Worm (Caenorhabditis elegans): Measurements from ENCODE around the gene fbxb-78.
"Not testable (repeated sequence)": the region's sequence is repeated elsewhere in the genome, so short reads cannot be mapped to it uniquely, and the experiment has no call there.

fbxb-78 gene

ce11 chrIV:4715785-4716184 is 21.6 kb upstream of the fbxb-78 start, which contains the start of gene miro-1:
Gene miro-1 (minus strand): TSS chrIV:4715807.
- TF ChIP-seq ztf-16, hlh-8, ceh-22 (tag; optimal IDR thresholded peaks at IDR 0.05): not testable (repeated sequence)

ce11 chrIV:4723687-4724086 is 13.7 kb upstream of the fbxb-78 start:
- TF ChIP-seq unc-3 (GFP tag; conservative IDR thresholded peaks at IDR 0.05) = no peak
- no peak for TF ChIP-seq unc-3 (tag; optimal IDR thresholded peaks at IDR 0.05)
- TF ChIP-seq fkh-10 (GFP tag; optimal IDR thresholded peaks at IDR 0.05) = no peak
- peak; percentile 53 for TF ChIP-seq nfya-1 (tag; optimal IDR thresholded peaks at IDR 0.05)
- TF ChIP-seq pqm-1 (tag; optimal IDR thresholded peaks at IDR 0.05) = no peak
- TF ChIP-seq pax-1 (tag; optimal IDR thresholded peaks at IDR 0.05) = no peak
- TF ChIP-seq lin-11 (tag; optimal IDR thresholded peaks at IDR 0.05) = no peak
- no peak for TF ChIP-seq ttx-3 (tag; optimal IDR thresholded peaks at IDR 0.05)

ce11 chrIV:4724562-4724961 is 12.8 kb upstream of the fbxb-78 start, which contains the start of gene K08F11.1:
Gene K08F11.1 (plus strand): TSS chrIV:4724862.
- TF ChIP-seq elt-2 (tag; optimal IDR thresholded peaks at IDR 0.05) = no peak
- peak; percentile 4 for TF ChIP-seq nfya-1 (tag; optimal IDR thresholded peaks at IDR 0.05)

- TF ChIP-seq unc-3 (GFP tag; conservative IDR thresholded peaks at IDR 0.05) = not testable (repeated sequence)
- peak; percentile 46 for TF ChIP-seq unc-3 (tag; optimal IDR thresholded peaks at IDR 0.05)
- TF ChIP-seq unc-42 (tag; optimal IDR thresholded peaks at IDR 0.05) = peak; percentile 63
- TF ChIP-seq ref-2 (tag; optimal IDR thresholded peaks at IDR 0.05) = peak; percentile 96
- TF ChIP-seq nfya-1 (tag; optimal IDR thresholded peaks at IDR 0.05) = peak; percentile 47
- peak; percentile 23 for TF ChIP-seq elt-2 (tag; optimal IDR thresholded peaks at IDR 0.05)
- peak; percentile 2 for TF ChIP-seq C08G9.2 (tag; optimal IDR thresholded peaks at IDR 0.05)
- peak; percentile 73 for TF ChIP-seq ceh-14 (tag; optimal IDR thresholded peaks at IDR 0.05)
- TF ChIP-seq unc-86 (tag; optimal IDR thresholded peaks at IDR 0.05) = peak; percentile 27
- peak; percentile 75 for TF ChIP-seq ceh-31 (tag; optimal IDR thresholded peaks at IDR 0.05)
- peak; percentile 88 for TF ChIP-seq ceh-34 (tag; optimal IDR thresholded peaks at IDR 0.05)
- peak; percentile 36; the same call in 1 of the 2 replicates for TF ChIP-seq sox-2 (GFP tag; IDR thresholded peaks at IDR 0.05)
- TF ChIP-seq ceh-18 (tag; optimal IDR thresholded peaks at IDR 0.05) = peak; percentile 59
- peak; percentile 52 for TF ChIP-seq tbx-2 (tag; optimal IDR thresholded peaks at IDR 0.05)
- TF ChIP-seq ets-4 (tag; optimal IDR thresholded peaks at IDR 0.05) = peak; percentile 28
- peak; percentile 40 for TF ChIP-seq hlh-8 (tag; optimal IDR thresholded peaks at IDR 0.05)
- TF ChIP-seq ceh-45 (GFP tag; IDR thresholded peaks at IDR 0.05) = peak; percentile 43; the same call in 1 of the 2 replicates
- peak; percentile 32 for TF ChIP-seq tbx-7 (tag; optimal IDR thresholded peaks at IDR 0.05)
Measured at ce11 chrIV:4725478-4725920, 11.9 kb upstream of the fbxb-78 start.

ce11 chrIV:4727935-4728334 is 9.4 kb upstream of the fbxb-78 start:
- TF ChIP-seq unc-42 (tag; optimal IDR thresholded peaks at IDR 0.05) (peak; percentile 58), tbx-2 (tag; optimal IDR thresholded peaks at IDR 0.05) (peak; percentile 65), ets-4 (tag; optimal IDR thresholded peaks at IDR 0.05) (peak; percentile 21), unc-3 (GFP tag; conservative IDR thresholded peaks at IDR 0.05) (0 out of 2 replicates have a peak, but pooled peaks have one; percentile 36), unc-3 (tag; optimal IDR thresholded peaks at IDR 0.05) (peak; percentile 13), ceh-14 (tag; optimal IDR thresholded peaks at IDR 0.05) (peak; percentile 87), C08G9.2 (tag; optimal IDR thresholded peaks at IDR 0.05) (peak; percentile 55), sox-2 (GFP tag; IDR thresholded peaks at IDR 0.05) (peak; percentile 13; the same call in 1 of the 2 replicates), ref-2 (tag; optimal IDR thresholded peaks at IDR 0.05) (peak; percentile 83), ceh-45 (GFP tag; IDR thresholded peaks at IDR 0.05) (0 out of 2 replicates have a peak, but pooled peaks have one; percentile 56), ceh-34 (tag; optimal IDR thresholded peaks at IDR 0.05) (peak; percentile 85), ceh-18 (tag; optimal IDR thresholded peaks at IDR 0.05) (peak; percentile 64), nfya-1 (tag; optimal IDR thresholded peaks at IDR 0.05) (peak; percentile 60), ceh-31 (tag; optimal IDR thresholded peaks at IDR 0.05) (peak; percentile 79), unc-86 (tag; optimal IDR thresholded peaks at IDR 0.05) (peak; percentile 46), elt-2 (tag; optimal IDR thresholded peaks at IDR 0.05) (peak; percentile 37), F13H6.1 (tag; optimal IDR thresholded peaks at IDR 0.05) (peak; percentile 28), madf-2 (tag; optimal IDR thresholded peaks at IDR 0.05) (peak; percentile 24), ceh-2 (tag; optimal IDR thresholded peaks at IDR 0.05) (peak; percentile 47)

ce11 chrIV:4742480-4742879 is 5.1 kb downstream of the fbxb-78 start:
- no peak for TF ChIP-seq K09A11.1 (tag; optimal IDR thresholded peaks at IDR 0.05; ENCODE audit: insufficient read depth)
- no peak for TF ChIP-seq lim-6 (tag; optimal IDR thresholded peaks at IDR 0.05)
- TF ChIP-seq rnt-1 (tag; optimal IDR thresholded peaks at IDR 0.05) = no peak
- TF ChIP-seq sdc-2 (tag; optimal IDR thresholded peaks at IDR 0.05) = no peak
- no peak for TF ChIP-seq che-1 (tag; optimal IDR thresholded peaks at IDR 0.05)
- no peak for TF ChIP-seq sox-2 (GFP tag; IDR thresholded peaks at IDR 0.05)

All from whole organism, late embryonic.